Worm (Caenorhabditis elegans) whole organism, L2 larva: ENCODE results near the gene C08F11.3.
"Not testable (repeated sequence)": the region's sequence is repeated elsewhere in the genome, so short reads cannot be mapped to it uniquely, and the experiment has no call there.

Experiments used
- C34F6.9 ChIP-seq: fragments of 150-350 bp; optimal IDR thresholded peaks from 2 replicates; lab custom pipeline; 2014; ENCODE audit warnings: missing biosample characterization, missing genetic modification characterization
- F13H6.1 ChIP-seq: sonication (generic microtip); optimal IDR thresholded peaks from 2 replicates; lab custom pipeline; 2016; ENCODE audit warnings: missing genetic modification characterization, missing compliant biosample characterization
- R02D3.7 ChIP-seq: fragments of 150-350 bp; optimal IDR thresholded peaks from 2 replicates; lab custom pipeline; 2014; ENCODE audit warnings: missing biosample characterization, missing genetic modification characterization
- Y55F3AM.14 ChIP-seq: fragments of 200-800 bp; sonication (Bioruptor generic); optimal IDR thresholded peaks from 2 replicates; lab custom pipeline; 2018; ENCODE audit warnings: mild to moderate bottlenecking, missing genetic modification characterization, missing compliant biosample characterization
- ZK546.5 ChIP-seq: sonication (generic microtip); optimal IDR thresholded peaks from 2 replicates; lab custom pipeline; 2017; ENCODE audit warnings: missing biosample characterization, missing genetic modification characterization
- alr-1 ChIP-seq: fragments of 150-350 bp; optimal IDR thresholded peaks from 2 replicates; lab custom pipeline; 2014; ENCODE audit warnings: missing biosample characterization, missing genetic modification characterization
- aly-2 ChIP-seq: fragments of 150-350 bp; optimal IDR thresholded peaks from 2 replicates; lab custom pipeline; 2014; ENCODE audit warnings: missing biosample characterization, missing genetic modification characterization
- ama-1 ChIP-seq: fragments of 150-350 bp; optimal IDR thresholded peaks from 2 replicates; lab custom pipeline; 2018; ENCODE audit warnings: inconsistent platforms
- blmp-1 ChIP-seq: sonication (generic microtip); optimal IDR thresholded peaks from 2 replicates; lab custom pipeline; 2017; ENCODE audit warnings: missing genetic modification characterization, mild to moderate bottlenecking, missing compliant biosample characterization, antibody characterized with exemption, moderate library complexity; ENCODE audit not compliant: insufficient read depth
- ceh-82 ChIP-seq: fragments of 150-350 bp; optimal IDR thresholded peaks from 2 replicates; lab custom pipeline; 2014; ENCODE audit warnings: missing biosample characterization, missing genetic modification characterization
- dmd-4 ChIP-seq: sonication (generic microtip); optimal IDR thresholded peaks from 2 replicates; lab custom pipeline; 2017; ENCODE audit warnings: missing biosample characterization, missing genetic modification characterization
- egl-27 ChIP-seq: sonication (generic microtip); optimal IDR thresholded peaks from 3 replicates; lab custom pipeline; 2017; ENCODE audit warnings: missing biosample characterization, missing genetic modification reagents, missing genetic modification characterization
- elt-1 ChIP-seq: fragments of 150-350 bp; optimal IDR thresholded peaks from 2 replicates; lab custom pipeline; 2014; ENCODE audit warnings: missing biosample characterization, missing genetic modification characterization
- fos-1 ChIP-seq: fragments of 150-350 bp; optimal IDR thresholded peaks from 2 replicates; lab custom pipeline; 2014; ENCODE audit warnings: missing biosample characterization, missing genetic modification characterization
- gmeb-1 ChIP-seq: fragments of 150-350 bp; optimal IDR thresholded peaks from 2 replicates; lab custom pipeline; 2014; ENCODE audit warnings: missing biosample characterization, missing genetic modification characterization
- lin-11 ChIP-seq: fragments of 150-350 bp; sonication (generic microtip); optimal IDR thresholded peaks from 2 replicates; lab custom pipeline; 2014; ENCODE audit warnings: missing biosample characterization, missing genetic modification characterization, inconsistent platforms, mixed read lengths
- lin-13 ChIP-seq: fragments of 150-350 bp; optimal IDR thresholded peaks from 2 replicates; lab custom pipeline; 2014; ENCODE audit warnings: missing biosample characterization, missing genetic modification reagents, missing genetic modification characterization
- mab-5 ChIP-seq: fragments of 150-350 bp; optimal IDR thresholded peaks from 2 replicates; lab custom pipeline; 2014; ENCODE audit warnings: missing biosample characterization, missing genetic modification characterization
- mbf-1 ChIP-seq: sonication (generic microtip); optimal IDR thresholded peaks from 2 replicates; lab custom pipeline; 2017; ENCODE audit warnings: missing biosample characterization, missing genetic modification characterization
- mdl-1 ChIP-seq, 2 experiments: fragments of 150-350 bp in 1 of 2; sonication (generic microtip) in 1 of 2; optimal IDR thresholded peaks; 2 replicates each; lab custom pipeline; 2017; ENCODE audit warnings: missing biosample characterization in 2 of 2, missing genetic modification characterization in 2 of 2
- nhr-10 ChIP-seq: sonication (generic microtip); optimal IDR thresholded peaks from 2 replicates; lab custom pipeline; 2017; ENCODE audit warnings: missing biosample characterization, missing genetic modification characterization
- nhr-11 ChIP-seq: fragments of 150-350 bp; optimal IDR thresholded peaks from 2 replicates; lab custom pipeline; 2014; ENCODE audit warnings: missing biosample characterization, missing genetic modification characterization
- nhr-21 ChIP-seq: fragments of 150-350 bp; optimal IDR thresholded peaks from 2 replicates; lab custom pipeline; 2014; ENCODE audit warnings: missing biosample characterization, missing genetic modification characterization
- nhr-23 ChIP-seq: fragments of 150-350 bp; optimal IDR thresholded peaks from 2 replicates; lab custom pipeline; 2014; ENCODE audit warnings: missing biosample characterization, missing genetic modification reagents, missing genetic modification characterization
- nhr-237 ChIP-seq: fragments of 150-350 bp; optimal IDR thresholded peaks from 2 replicates; lab custom pipeline; 2014; ENCODE audit warnings: missing biosample characterization, missing genetic modification characterization
- nhr-25 ChIP-seq: fragments of 150-350 bp; sonication (generic microtip); optimal IDR thresholded peaks from 3 replicates; lab custom pipeline; 2014; ENCODE audit warnings: missing biosample characterization, missing genetic modification characterization
- nhr-6 ChIP-seq: fragments of 150-350 bp; optimal IDR thresholded peaks from 2 replicates; lab custom pipeline; 2014; ENCODE audit warnings: missing biosample characterization, missing genetic modification characterization
- skn-1 ChIP-seq: sonication (generic microtip); optimal IDR thresholded peaks from 2 replicates; lab custom pipeline; 2017; ENCODE audit warnings: missing biosample characterization, missing genetic modification characterization
- sma-3 ChIP-seq: sonication (generic microtip); optimal IDR thresholded peaks from 2 replicates; lab custom pipeline; 2016; ENCODE audit warnings: missing genetic modification reagents, missing genetic modification characterization, missing compliant biosample characterization
- snpc-4 ChIP-seq: fragments of 150-350 bp; optimal IDR thresholded peaks from 2 replicates; lab custom pipeline; 2014; ENCODE audit warnings: missing biosample characterization, missing genetic modification characterization
- unc-55 ChIP-seq: fragments of 150-350 bp; sonication (generic microtip); optimal IDR thresholded peaks from 3 replicates; lab custom pipeline; 2014; ENCODE audit warnings: missing biosample characterization, missing genetic modification reagents, missing genetic modification characterization
- unc-62 ChIP-seq: fragments of 150-350 bp; optimal IDR thresholded peaks from 2 replicates; lab custom pipeline; 2014; ENCODE audit warnings: missing biosample characterization, missing genetic modification reagents, missing genetic modification characterization
- ztf-1 ChIP-seq: fragments of 200-800 bp; sonication (Bioruptor generic); conservative IDR thresholded peaks from 2 replicates; pipeline ENCODE4 v1.3.6; 2022; ENCODE audit warnings: missing genetic modification characterization, missing compliant biosample characterization
- ztf-4 ChIP-seq: fragments of 150-350 bp; optimal IDR thresholded peaks from 2 replicates; lab custom pipeline; 2014; ENCODE audit warnings: missing biosample characterization, missing genetic modification characterization

Gene C08F11.3

ce11 chrIV:13619203-13619602 lies at the start of gene C08F11.3:
Gene C08F11.3, plus strand, starts transcription at chrIV:13619503.
- TF ChIP-seq ama-1 (no peak), C34F6.9 (tag; lab: Kevin White, UChicago) (no peak), lin-13 (GFP tag; lab: Kevin White, UChicago) (no peak), nhr-11 (tag; lab: Kevin White, UChicago) (no peak), mdl-1 (tag; optimal IDR thresholded peaks at IDR 0.05; lab: Kevin White, UChicago) (no peak), dmd-4 (tag; lab: Kevin White, UChicago) (no peak), skn-1 (tag; lab: Kevin White, UChicago) (no peak), nhr-23 (no peak), egl-27 (no peak)
- TF ChIP-seq, all 48 proteins: peak for 0

DNA sequence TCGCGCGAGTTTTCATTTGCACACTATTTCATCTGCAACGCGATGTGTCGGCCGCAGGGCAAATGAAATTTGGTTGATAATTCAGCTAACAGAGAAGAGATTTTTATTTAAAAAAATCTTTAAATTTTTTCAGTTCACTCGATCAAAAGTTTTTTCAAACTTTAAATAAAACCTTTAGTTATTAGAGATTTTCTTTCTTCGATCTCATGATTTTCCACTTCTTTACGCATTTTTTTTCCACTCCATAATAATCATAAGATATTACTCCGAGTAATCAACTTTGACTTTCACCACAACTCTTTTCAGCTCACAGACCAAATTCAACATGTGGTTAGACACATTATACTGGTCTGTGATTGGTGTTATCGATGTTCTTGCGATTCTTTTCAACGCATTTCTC lies 44.6 kb upstream of the C08F11.3 start, which contains the start of gene srd-10:
TSS of gene srd-10 (plus strand) at position 301 of the 400 bp plus-strand sequence.
- TF ChIP-seq dmd-4 (tag; lab: Kevin White, UChicago) (no peak), ztf-1 (GFP tag; lab: Robert Waterston, UW) (no peak), alr-1 (tag; lab: Kevin White, UChicago) (no peak), aly-2 (tag; lab: Kevin White, UChicago) (no peak), mdl-1 (tag; optimal IDR thresholded peaks at IDR 0.05; lab: Kevin White, UChicago) (no peak), ztf-4 (tag; lab: Kevin White, UChicago) (no peak), F13H6.1 (tag; lab: Kevin White, UChicago) (no peak), lin-13 (GFP tag; lab: Kevin White, UChicago) (no peak), elt-1 (no peak), blmp-1 (no peak), skn-1 (tag; lab: Kevin White, UChicago) (no peak), lin-11 (tag; lab: Kevin White, UChicago) (no peak), ama-1 (no peak), mab-5 (tag; lab: Kevin White, UChicago) (no peak), nhr-21 (tag; lab: Kevin White, UChicago) (no peak), snpc-4 (tag; lab: Kevin White, UChicago) (no peak), nhr-10 (no peak), fos-1 (tag; lab: Kevin White, UChicago) (no peak), unc-62 (GFP tag; lab: Kevin White, UChicago) (no peak)

DNA sequence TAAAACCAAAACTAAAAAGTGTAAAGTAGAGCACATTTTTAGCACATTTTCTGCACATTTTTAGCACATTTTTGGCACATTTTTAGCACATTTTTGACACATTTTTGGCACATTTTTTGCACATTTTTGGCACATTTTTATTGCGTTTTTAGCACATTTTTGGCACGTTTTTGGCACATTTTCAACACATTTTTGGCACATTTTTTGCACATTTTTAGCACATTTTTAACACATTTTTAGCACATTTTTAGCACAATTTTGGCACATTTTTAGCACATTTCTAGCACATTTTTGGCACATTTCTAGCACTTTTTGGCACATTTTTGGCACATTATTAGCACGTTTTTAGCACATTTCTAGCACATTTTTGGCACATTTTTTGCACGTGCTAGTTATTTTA lies 43.6 kb upstream of the C08F11.3 start:
- TF ChIP-seq lin-11 (tag; lab: Kevin White, UChicago) (no peak), mbf-1 (tag; lab: Kevin White, UChicago) (no peak), F13H6.1 (tag; lab: Kevin White, UChicago) (no peak), elt-1 (no peak), gmeb-1 (tag; lab: Kevin White, UChicago) (no peak), mdl-1 (tag; optimal IDR thresholded peaks at IDR 0.05; lab: Kevin White, UChicago) (no peak), nhr-6 (tag; lab: Kevin White, UChicago) (no peak), ceh-82 (no peak), fos-1 (tag; lab: Kevin White, UChicago) (no peak), Y55F3AM.14 (GFP tag; lab: Kevin White, UChicago) (no peak), unc-55 (GFP tag; lab: Kevin White, UChicago) (no peak), ztf-4 (tag; lab: Kevin White, UChicago) (no peak), nhr-10 (no peak), ztf-1 (GFP tag; lab: Robert Waterston, UW) (no peak), R02D3.7 (no peak), alr-1 (tag; lab: Kevin White, UChicago) (no peak), ZK546.5 (no peak), mab-5 (tag; lab: Kevin White, UChicago) (no peak), nhr-237 (tag; lab: Kevin White, UChicago) (no peak)

DNA sequence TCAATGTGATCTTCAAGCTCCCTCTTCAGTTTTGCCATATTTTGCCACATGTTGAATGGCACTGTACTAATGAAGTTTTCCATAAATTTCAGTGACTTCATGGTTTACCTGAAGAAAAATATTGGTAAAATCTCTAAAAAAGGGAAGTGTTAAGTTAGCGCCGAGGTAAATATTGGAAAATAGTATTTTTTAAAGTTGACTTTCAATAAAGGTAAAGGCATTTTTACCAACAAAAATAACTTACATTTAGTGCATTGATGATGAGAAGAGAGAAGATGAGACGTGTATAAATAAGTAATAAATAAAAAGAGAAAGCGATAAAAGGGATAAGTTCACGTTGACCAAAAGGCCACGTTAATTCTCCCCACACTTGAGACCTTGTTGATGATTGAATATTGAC lies 41.1 kb upstream of the C08F11.3 start, which contains the start of gene Y45F10B.8:
TSS of gene Y45F10B.8 (minus strand) at position 101 of the 400 bp plus-strand sequence.
- not testable (repeated sequence) for TF ChIP-seq nhr-25, gmeb-1, fos-1 (tag; lab: Kevin White, UChicago)

DNA sequence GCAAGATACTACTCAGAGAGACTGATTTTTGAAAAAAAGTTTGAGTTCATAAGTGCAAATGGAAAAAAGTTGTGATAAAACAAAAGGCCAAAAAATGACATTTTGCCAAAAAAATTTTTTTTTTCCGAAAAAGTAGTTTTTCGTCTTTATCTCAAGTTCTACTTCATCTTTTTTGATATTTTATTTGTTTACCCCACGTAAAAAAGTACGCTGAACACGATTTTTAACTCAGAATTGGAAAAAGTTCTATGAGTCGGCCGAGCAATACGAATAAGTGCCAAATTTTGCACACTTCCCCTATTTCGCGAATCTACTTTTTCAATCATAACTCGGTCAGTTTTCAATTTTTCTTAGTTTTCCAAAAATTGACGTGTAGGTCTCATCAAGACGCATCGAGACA lies 40.4 kb upstream of the C08F11.3 start, which contains the start of gene sru-16:
TSS of gene sru-16 (plus strand) at position 301 of the 400 bp plus-strand sequence.
- TF ChIP-seq Y55F3AM.14 (GFP tag; lab: Kevin White, UChicago); fos-1 (tag; lab: Kevin White, UChicago); sma-3 (GFP tag; lab: Kevin White, UChicago): not testable (repeated sequence)
